Worm (Caenorhabditis elegans) whole organism, L4 larva: ENCODE measurements around the gene fbxc-24.

ENCODE experiments used
- D1046.2 ChIP-seq: fragments of 200-800 bp; sonication (Bioruptor generic); IDR thresholded peaks from 2 replicates; pipeline ENCODE4 v1.3.6; 2022; ENCODE audit warnings: missing genetic modification characterization, missing compliant biosample characterization
- F10B5.3 ChIP-seq: sonication (generic microtip); optimal IDR thresholded peaks from 2 replicates; lab custom pipeline; 2016; ENCODE audit warnings: mild to moderate bottlenecking, missing genetic modification characterization, missing compliant biosample characterization
- Y5F2A.4 ChIP-seq: fragments of 200-800 bp; sonication (Bioruptor generic); optimal IDR thresholded peaks from 2 replicates; lab custom pipeline; 2018; ENCODE audit warnings: mild to moderate bottlenecking, missing genetic modification characterization, missing compliant biosample characterization
- Y75B8A.6 ChIP-seq: fragments of 200-800 bp; sonication (Bioruptor generic); IDR thresholded peaks from 2 replicates; pipeline ENCODE4 v1.3.6; 2022; ENCODE audit warnings: missing genetic modification reagents, missing genetic modification characterization, missing compliant biosample characterization
- ZK337.2 ChIP-seq: fragments of 200-800 bp; sonication (Bioruptor generic); IDR thresholded peaks from 2 replicates; pipeline ENCODE4 v1.3.6; 2022; ENCODE audit warnings: missing genetic modification reagents, missing genetic modification characterization, missing compliant biosample characterization
- ZK546.5 ChIP-seq, 2 experiments: sonication (generic microtip); optimal IDR thresholded peaks; 2 replicates each; lab custom pipeline; 2017; ENCODE audit warnings: missing biosample characterization in 2 of 2, missing genetic modification characterization in 2 of 2
- aha-1 ChIP-seq: fragments of 150-350 bp; peaks from one replicate; lab custom pipeline; 2014; ENCODE audit warnings: missing biosample characterization, missing genetic modification characterization
- ceh-28 ChIP-seq: fragments of 150-350 bp; optimal IDR thresholded peaks from 2 replicates; lab custom pipeline; 2014; ENCODE audit warnings: missing biosample characterization, missing genetic modification reagents, missing genetic modification characterization
- ceh-44 ChIP-seq: fragments of 200-800 bp; sonication (Bioruptor generic); IDR thresholded peaks from 2 replicates; pipeline ENCODE4 v1.3.6; 2022; ENCODE audit warnings: missing genetic modification reagents, missing genetic modification characterization, missing compliant biosample characterization
- ceh-82 ChIP-seq: sonication (generic microtip); optimal IDR thresholded peaks from 2 replicates; lab custom pipeline; 2017; ENCODE audit warnings: missing biosample characterization, missing genetic modification characterization
- ces-1 ChIP-seq: fragments of 150-350 bp; sonication (generic microtip); optimal IDR thresholded peaks from 4 replicates; lab custom pipeline; 2014; ENCODE audit warnings: missing biosample characterization, missing genetic modification reagents, missing genetic modification characterization
- ctbp-1 ChIP-seq: fragments of 200-800 bp; sonication (Bioruptor generic); IDR thresholded peaks from 2 replicates; pipeline ENCODE4 v1.3.6; 2022; ENCODE audit warnings: missing genetic modification reagents, missing genetic modification characterization, missing compliant biosample characterization
- daf-12 ChIP-seq: fragments of 150-350 bp; optimal IDR thresholded peaks from 2 replicates; lab custom pipeline; 2014; ENCODE audit warnings: missing biosample characterization, missing genetic modification reagents, missing genetic modification characterization
- daf-16 ChIP-seq, 3 experiments: sonication (generic microtip); optimal IDR thresholded peaks; 2 replicates each; lab custom pipeline; 2016 to 2017; ENCODE audit warnings: missing genetic modification characterization in 3 of 3, missing genetic modification reagents in 3 of 3, mild to moderate bottlenecking in 2 of 3, missing compliant biosample characterization in 2 of 3, missing biosample characterization in 1 of 3, moderate library complexity in 1 of 3
- daf-8 ChIP-seq: fragments of 200-800 bp; sonication (Bioruptor generic); IDR thresholded peaks from 2 replicates; pipeline ENCODE4 v1.3.6; 2022; ENCODE audit warnings: missing genetic modification characterization, missing compliant biosample characterization
- dmd-6 ChIP-seq: fragments of 200-800 bp; sonication (Bioruptor generic); IDR thresholded peaks from 2 replicates; pipeline ENCODE4 v1.3.6; 2022; ENCODE audit warnings: missing genetic modification reagents, missing genetic modification characterization, missing compliant biosample characterization
- dpl-1 ChIP-seq: fragments of 150-350 bp; optimal IDR thresholded peaks from 2 replicates; lab custom pipeline; 2014; ENCODE audit warnings: missing biosample characterization, missing genetic modification reagents, missing genetic modification characterization
- duxl-1 ChIP-seq: sonication (generic microtip); optimal IDR thresholded peaks from 2 replicates; lab custom pipeline; 2016; ENCODE audit warnings: mild to moderate bottlenecking, missing genetic modification characterization, moderate library complexity, missing compliant biosample characterization; ENCODE audit not compliant: poor library complexity
- dve-1 ChIP-seq: sonication (generic microtip); optimal IDR thresholded peaks from 2 replicates; lab custom pipeline; 2017; ENCODE audit warnings: antibody characterized with exemption, mild to moderate bottlenecking, missing genetic modification characterization, missing compliant biosample characterization; ENCODE audit not compliant: insufficient read depth
- egl-27 ChIP-seq: sonication (generic microtip); optimal IDR thresholded peaks from 3 replicates; lab custom pipeline; 2017; ENCODE audit warnings: missing biosample characterization, missing genetic modification reagents, missing genetic modification characterization
- hif-1 ChIP-seq, 2 experiments: sonication (generic microtip); optimal IDR thresholded peaks; 2 replicates each; lab custom pipeline; 2016 to 2017; ENCODE audit warnings: missing compliant biosample characterization in 2 of 2, missing genetic modification characterization in 2 of 2, missing genetic modification reagents in 2 of 2, missing genotype in 2 of 2, mild to moderate bottlenecking in 1 of 2
- hlh-11 ChIP-seq: fragments of 200-800 bp; sonication (Bioruptor generic); optimal IDR thresholded peaks from 2 replicates; lab custom pipeline; 2018; ENCODE audit warnings: mild to moderate bottlenecking, missing genetic modification characterization, missing compliant biosample characterization
- jun-1 ChIP-seq: fragments of 150-350 bp; optimal IDR thresholded peaks from 2 replicates; lab custom pipeline; 2014; ENCODE audit warnings: missing biosample characterization, missing genetic modification reagents, missing genetic modification characterization
- lin-1 ChIP-seq: fragments of 200-800 bp; sonication (Bioruptor generic); IDR thresholded peaks from 2 replicates; pipeline ENCODE4 v1.3.6; 2022; ENCODE audit warnings: missing genetic modification reagents, missing genetic modification characterization, missing compliant biosample characterization
- lin-13 ChIP-seq: fragments of 150-350 bp; optimal IDR thresholded peaks from 2 replicates; lab custom pipeline; 2014; ENCODE audit warnings: missing biosample characterization, missing genetic modification reagents, missing genetic modification characterization
- lin-38 ChIP-seq: fragments of 200-800 bp; sonication (Bioruptor generic); IDR thresholded peaks from 2 replicates; pipeline ENCODE4 v1.3.6; 2022; ENCODE audit warnings: missing genetic modification reagents, missing genetic modification characterization, missing compliant biosample characterization
- lin-39 ChIP-seq: fragments of 150-350 bp; optimal IDR thresholded peaks from 2 replicates; lab custom pipeline; 2014; ENCODE audit warnings: missing biosample characterization, missing genetic modification reagents, missing genetic modification characterization
- lsy-2 ChIP-seq, 2 experiments: fragments of 150-350 bp in 1 of 2; sonication (generic microtip) in 1 of 2; optimal IDR thresholded peaks; 2 replicates each; lab custom pipeline; 2014 to 2017; ENCODE audit warnings: missing biosample characterization in 2 of 2, missing genetic modification characterization in 2 of 2
- madf-5 ChIP-seq, 2 experiments: fragments of 200-800 bp; sonication (Bioruptor generic); IDR thresholded peaks; 2 replicates each; pipeline ENCODE4 v1.3.6; 2022; ENCODE audit warnings: missing compliant biosample characterization in 2 of 2, missing genetic modification characterization in 2 of 2
- mdl-1 ChIP-seq, 2 experiments: fragments of 150-350 bp in 1 of 2; sonication (generic microtip) in 1 of 2; optimal IDR thresholded peaks; 2 replicates each; lab custom pipeline; 2014 to 2017; ENCODE audit warnings: missing biosample characterization in 2 of 2, missing genetic modification characterization in 2 of 2
- mep-1 ChIP-seq: fragments of 150-350 bp; sonication (generic microtip); optimal IDR thresholded peaks from 3 replicates; lab custom pipeline; 2014; ENCODE audit warnings: missing biosample characterization, missing genetic modification characterization
- mes-2 ChIP-seq: sonication (generic microtip); optimal IDR thresholded peaks from 2 replicates; lab custom pipeline; 2016; ENCODE audit warnings: missing genotype, mild to moderate bottlenecking, missing genetic modification characterization, missing compliant biosample characterization; ENCODE audit not compliant: poor library complexity, severe bottlenecking
- mxl-2 ChIP-seq: fragments of 200-800 bp; sonication (Bioruptor generic); conservative IDR thresholded peaks from 2 replicates; pipeline ENCODE4 v1.3.6; 2022; ENCODE audit warnings: missing genetic modification reagents, missing genetic modification characterization, missing compliant biosample characterization
- mxl-3 ChIP-seq: fragments of 200-800 bp; sonication (Bioruptor generic); optimal IDR thresholded peaks from 2 replicates; lab custom pipeline; 2018; ENCODE audit warnings: mild to moderate bottlenecking, missing genetic modification characterization, missing compliant biosample characterization
- nhr-28 ChIP-seq: fragments of 150-350 bp; optimal IDR thresholded peaks from 2 replicates; lab custom pipeline; 2014; ENCODE audit warnings: missing biosample characterization, missing genetic modification characterization
- nhr-48 ChIP-seq: sonication (generic microtip); optimal IDR thresholded peaks from 2 replicates; lab custom pipeline; 2016; ENCODE audit warnings: mild to moderate bottlenecking, missing genetic modification characterization, missing compliant biosample characterization
- nhr-77 ChIP-seq: fragments of 150-350 bp; optimal IDR thresholded peaks from 2 replicates; lab custom pipeline; 2014; ENCODE audit warnings: missing biosample characterization, missing genetic modification characterization
- pqm-1 ChIP-seq: sonication (generic microtip); optimal IDR thresholded peaks from 2 replicates; lab custom pipeline; 2017; ENCODE audit warnings: missing biosample characterization, missing genetic modification characterization
- rbr-2 ChIP-seq: sonication (generic microtip); optimal IDR thresholded peaks from 2 replicates; lab custom pipeline; 2016; ENCODE audit warnings: missing genotype, missing genetic modification characterization, missing compliant biosample characterization
- sdz-12 ChIP-seq: fragments of 200-800 bp; sonication (Bioruptor generic); optimal IDR thresholded peaks from 2 replicates; lab custom pipeline; 2018; ENCODE audit warnings: mild to moderate bottlenecking, missing genetic modification characterization, missing compliant biosample characterization
- skn-1 ChIP-seq: fragments of 150-350 bp; optimal IDR thresholded peaks from 2 replicates; lab custom pipeline; 2014; ENCODE audit warnings: missing biosample characterization, missing genetic modification characterization
- spr-3 ChIP-seq: fragments of 200-800 bp; sonication (Bioruptor generic); optimal IDR thresholded peaks from 2 replicates; lab custom pipeline; 2018; ENCODE audit warnings: mild to moderate bottlenecking, missing genetic modification characterization, missing compliant biosample characterization
- tag-97 ChIP-seq: fragments of 200-800 bp; sonication (Bioruptor generic); IDR thresholded peaks from 2 replicates; pipeline ENCODE4 v1.3.6; 2022; ENCODE audit warnings: missing genetic modification characterization, missing compliant biosample characterization
- tra-1 ChIP-seq: fragments of 200-800 bp; sonication (Bioruptor generic); IDR thresholded peaks from 2 replicates; pipeline ENCODE4 v1.3.6; 2022; ENCODE audit warnings: missing genetic modification reagents, missing genetic modification characterization, missing compliant biosample characterization
- unc-130 ChIP-seq: sonication (generic microtip); optimal IDR thresholded peaks from 2 replicates; lab custom pipeline; 2016; ENCODE audit warnings: missing genetic modification reagents, missing genetic modification characterization, missing compliant biosample characterization
- unc-62 ChIP-seq, 3 experiments: fragments of 150-350 bp in 1 of 3; sonication (generic microtip); optimal IDR thresholded peaks in 2 of 3; peaks in 1 of 3; 1 replicate in 1 of 3; 2 replicates in 2 of 3; lab custom pipeline; 2014 to 2017; ENCODE audit warnings: missing biosample characterization in 3 of 3, missing genetic modification characterization in 3 of 3, missing genetic modification reagents in 3 of 3, missing genotype in 1 of 3
- vab-7 ChIP-seq: fragments of 200-800 bp; sonication (Bioruptor generic); IDR thresholded peaks from 2 replicates; pipeline ENCODE4 v1.3.6; 2022; ENCODE audit warnings: missing genetic modification reagents, missing genetic modification characterization, missing compliant biosample characterization

Gene fbxc-24

ce11 chrII:872993-873787 lies 36.3 kb downstream of the fbxc-24 start, which contains the start of gene alg-2:
Gene alg-2 (plus strand): TSS chrII:873212.
- TF ChIP-seq mxl-3 (GFP tag; lab: Kevin White, UChicago) (peak; percentile 60), lin-1 (GFP tag; lab: Robert Waterston, UW) (peak; percentile 24; the same call in 1 of the 2 replicates), dve-1 (tag; lab: Kevin White, UChicago) (peak; percentile 43), unc-130 (GFP tag; lab: Kevin White, UChicago) (no peak), ceh-28 (no peak), vab-7 (0 out of 2 replicates have a peak, but pooled peaks have one; percentile 5), nhr-48 (tag; lab: Kevin White, UChicago) (peak; percentile 16), ces-1 (GFP tag; lab: Kevin White, UChicago) (no peak), rbr-2 (peak; percentile 50), aha-1 (tag; lab: Kevin White, UChicago) (peak; percentile 6), madf-5 (GFP tag; IDR thresholded peaks at IDR 0.05; lab: Robert Waterston, UW) (no peak), duxl-1 (peak; percentile 28), ZK546.5 (tag; optimal IDR thresholded peaks at IDR 0.05; lab: Kevin White, UChicago) (no peak), pqm-1 (peak; percentile 37), ceh-44 (GFP tag; lab: Robert Waterston, UW) (no peak), tag-97 (GFP tag; lab: Robert Waterston, UW) (no peak), nhr-77 (tag; lab: Kevin White, UChicago) (peak; percentile 21), daf-12 (no peak), hlh-11 (tag; lab: Kevin White, UChicago) (peak; percentile 28), mdl-1 (tag; optimal IDR thresholded peaks at IDR 0.05; lab: Kevin White, UChicago) (peak in 1 of 2 experiments; percentile 30), lin-13 (peak; percentile 61), dpl-1 (GFP tag; lab: Kevin White, UChicago) (peak; percentile 57), skn-1 (tag; lab: Kevin White, UChicago) (no peak), sdz-12 (no peak), tra-1 (GFP tag; lab: Robert Waterston, UW) (no peak), Y75B8A.6 (GFP tag; lab: Robert Waterston, UW) (no peak), Y5F2A.4 (GFP tag; lab: Kevin White, UChicago) (no peak), ctbp-1 (peak; percentile 53; the same call in 1 of the 2 replicates), jun-1 (tag; lab: Kevin White, UChicago) (no peak), D1046.2 (GFP tag; lab: Robert Waterston, UW) (no peak), unc-62 (GFP tag; optimal IDR thresholded peaks at IDR 0.05 in 1 of 2; lab: Kevin White, UChicago) (peak in 1 of 2 experiments; percentile 82), unc-62 (tag; optimal IDR thresholded peaks at IDR 0.05; lab: Kevin White, UChicago) (no peak), egl-27 (tag; lab: Kevin White, UChicago) (no peak), mxl-2 (GFP tag; lab: Robert Waterston, UW) (0 out of 2 replicates have a peak, but pooled peaks have one; percentile 8), hif-1 (tag; optimal IDR thresholded peaks at IDR 0.05; lab: Kevin White, UChicago) (peak in 1 of 2 experiments; percentile 19), lsy-2 (tag; optimal IDR thresholded peaks at IDR 0.05; lab: Kevin White, UChicago) (peak in 1 of 2 experiments; percentile 69), mes-2 (tag; lab: Kevin White, UChicago) (peak; percentile 48), mep-1 (tag; lab: Kevin White, UChicago) (peak; percentile 60), F10B5.3 (no peak), daf-8 (GFP tag; lab: Robert Waterston, UW) (no peak), lin-39 (no peak), dmd-6 (GFP tag; lab: Robert Waterston, UW) (peak; percentile 70), spr-3 (GFP tag; lab: Kevin White, UChicago) (no peak), daf-16 (GFP tag; optimal IDR thresholded peaks at IDR 0.05; lab: Kevin White, UChicago) (no peak), daf-16 (tag; optimal IDR thresholded peaks at IDR 0.05; lab: Kevin White, UChicago) (peak; percentile 13), lin-38 (no peak), ceh-82 (no peak), ZK337.2 (no peak), nhr-28 (tag; lab: Kevin White, UChicago) (peak; percentile 12)
- TF ChIP-seq, all 104 proteins: peak for 24
